Worm (Caenorhabditis elegans): Measurements from ENCODE around the gene Y50D4C.12.

ce11 chrV:1008503-1008902, 26.1 kb downstream of the Y50D4C.12 start, which contains the start of gene ergo-1:
- TF ChIP-seq snpc-4 (tag; optimal IDR thresholded peaks at IDR 0.05) (no peak), mep-1 (tag; optimal IDR thresholded peaks at IDR 0.05) (no peak), ces-1 (GFP tag; optimal IDR thresholded peaks at IDR 0.05) (no peak), elt-3 (tag; optimal IDR thresholded peaks at IDR 0.05) (no peak), nhr-237 (tag; optimal IDR thresholded peaks at IDR 0.05) (no peak), unc-62 (GFP tag; optimal IDR thresholded peaks at IDR 0.05) (no peak), mab-5 (tag; optimal IDR thresholded peaks at IDR 0.05) (no peak)

Measured in whole organism, mixed stage, embryonic.